Worm (Caenorhabditis elegans): ENCODE measurements around the gene cnk-1.

Gene cnk-1

DNA sequence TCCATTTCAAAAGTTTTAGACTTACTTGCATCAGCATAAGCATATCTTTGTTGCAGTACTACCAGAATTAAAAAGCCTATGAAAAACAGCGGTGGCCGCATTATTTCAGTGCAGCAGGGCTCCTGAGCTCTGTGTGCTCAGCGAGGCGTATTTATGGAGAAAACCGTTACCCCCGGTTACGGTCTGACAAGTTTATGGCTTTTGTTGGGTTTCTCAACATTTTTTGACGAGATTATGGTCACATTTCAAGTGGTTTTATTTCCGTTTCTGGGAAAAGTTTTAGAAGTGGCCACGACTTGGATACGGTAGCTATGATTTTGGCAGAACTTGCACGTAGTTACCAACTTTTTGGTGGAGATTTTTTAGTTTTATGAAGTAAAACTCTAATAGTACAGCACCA lies 37.1 kb upstream of the cnk-1 start, which contains the start of gene paml-1:
Gene paml-1 (minus strand): TSS at position 101 of the 400 bp plus-strand sequence.
- TF ChIP-seq ztf-22 (GFP tag; optimal IDR thresholded peaks at IDR 0.05) (no peak), Y53G8AR.9 (GFP tag; conservative IDR thresholded peaks at IDR 0.05) (no peak), egl-18 (GFP tag; IDR thresholded peaks at IDR 0.05) (no peak), nhr-27 (tag; optimal IDR thresholded peaks at IDR 0.05) (no peak), ets-4 (GFP tag; optimal IDR thresholded peaks at IDR 0.05) (no peak), dpl-1 (GFP tag; optimal IDR thresholded peaks at IDR 0.05) (no peak), F23B12.7 (tag; optimal IDR thresholded peaks at IDR 0.05; ENCODE audit: insufficient read depth) (no peak), C17E4.6 (GFP tag; IDR thresholded peaks at IDR 0.05) (no peak), zfh-2 (GFP tag; conservative IDR thresholded peaks at IDR 0.05) (no peak), lin-35 (GFP tag; optimal IDR thresholded peaks at IDR 0.05) (no peak), atf-7 (tag; optimal IDR thresholded peaks at IDR 0.05) (no peak), B0035.1 (tag; optimal IDR thresholded peaks at IDR 0.05) (no peak), pha-4 (tag; optimal IDR thresholded peaks at IDR 0.05) (no peak), nhr-90 (tag; optimal IDR thresholded peaks at IDR 0.05) (no peak)

DNA sequence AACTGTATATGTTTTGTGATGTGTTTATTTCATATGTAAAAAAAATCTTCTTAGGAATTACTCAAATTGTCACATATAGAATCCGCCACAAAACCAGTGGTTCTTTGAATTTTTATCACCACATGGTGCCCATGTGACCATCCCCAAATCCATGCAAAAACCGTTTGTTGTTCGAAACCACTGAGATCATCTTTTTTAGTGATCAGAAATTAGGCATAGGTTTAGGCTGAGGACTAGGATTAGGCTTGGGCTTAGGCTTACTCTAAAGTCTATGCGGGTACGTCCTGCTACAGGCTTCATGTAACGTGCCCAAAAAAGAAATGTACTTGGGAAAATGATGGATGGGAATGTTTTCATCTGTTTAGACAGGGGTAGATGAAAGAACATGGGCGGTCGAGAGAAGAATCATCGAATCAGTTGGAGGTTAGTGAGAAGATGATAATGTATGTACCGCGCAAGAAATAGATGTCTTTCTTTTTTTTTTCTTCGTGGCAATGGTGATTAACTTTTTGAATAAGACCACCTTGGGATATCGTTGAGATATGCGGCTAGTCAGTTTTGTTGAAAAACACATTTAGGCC lies 34.7 kb upstream of the cnk-1 start:
- TF ChIP-seq hlh-26 (GFP tag; conservative IDR thresholded peaks at IDR 0.05) (no peak), T26A5.8 (tag; optimal IDR thresholded peaks at IDR 0.05) (no peak), Y53G8AR.9 (GFP tag; conservative IDR thresholded peaks at IDR 0.05) (no peak), nhr-90 (tag; optimal IDR thresholded peaks at IDR 0.05) (no peak)

DNA sequence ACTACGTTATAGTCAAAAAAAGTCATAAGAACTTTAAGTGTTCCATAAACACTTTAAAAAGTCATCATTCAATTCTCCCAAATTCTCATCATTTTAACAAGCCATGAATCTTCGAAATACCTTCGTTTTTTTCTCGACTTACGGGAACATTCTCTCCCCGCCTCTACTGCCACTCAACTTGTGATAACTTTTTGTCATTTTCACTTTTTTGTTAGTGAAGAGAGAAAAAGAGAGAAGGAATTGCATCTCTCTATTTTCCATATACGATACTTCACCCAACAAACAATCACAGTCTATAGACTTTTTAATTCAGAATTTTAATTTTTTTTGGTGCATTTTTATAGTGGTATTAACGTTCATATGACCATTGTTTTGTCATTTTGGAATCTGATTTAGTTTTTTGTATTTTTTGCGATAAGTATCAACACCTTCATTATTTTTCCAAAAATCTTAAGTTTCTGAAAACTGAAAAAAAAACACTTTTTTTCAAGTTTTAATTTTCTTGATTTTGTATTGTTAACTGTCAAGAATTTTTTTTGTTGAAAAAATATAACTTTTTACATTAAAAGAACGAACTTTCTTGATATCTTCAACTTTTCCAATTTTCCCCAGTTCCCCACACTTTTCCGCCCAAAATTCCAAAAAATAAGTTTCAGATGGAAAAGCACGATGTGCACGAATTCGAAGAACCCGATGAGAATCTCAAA lies 32.5 kb upstream of the cnk-1 start, which contains the start of gene Y70G10A.3:
Gene Y70G10A.3 (plus strand): TSS at position 657 of the 707 bp plus-strand sequence.
- TF ChIP-seq egl-44 (GFP tag; IDR thresholded peaks at IDR 0.05) (no peak), ceh-79 (tag; optimal IDR thresholded peaks at IDR 0.05) (no peak), somi-1 (GFP tag; optimal IDR thresholded peaks at IDR 0.05) (no peak), akir-1 (GFP tag; optimal IDR thresholded peaks at IDR 0.05) (no peak), sptf-2 (GFP tag; optimal IDR thresholded peaks at IDR 0.05) (no peak), lin-26 (GFP tag; IDR thresholded peaks at IDR 0.05) (peak; percentile 42; the same call in 1 of the 2 replicates), attf-6 (GFP tag; IDR thresholded peaks at IDR 0.05) (no peak), dpl-1 (GFP tag; optimal IDR thresholded peaks at IDR 0.05) (no peak), T07F8.4 (tag; optimal IDR thresholded peaks at IDR 0.05) (no peak)

DNA sequence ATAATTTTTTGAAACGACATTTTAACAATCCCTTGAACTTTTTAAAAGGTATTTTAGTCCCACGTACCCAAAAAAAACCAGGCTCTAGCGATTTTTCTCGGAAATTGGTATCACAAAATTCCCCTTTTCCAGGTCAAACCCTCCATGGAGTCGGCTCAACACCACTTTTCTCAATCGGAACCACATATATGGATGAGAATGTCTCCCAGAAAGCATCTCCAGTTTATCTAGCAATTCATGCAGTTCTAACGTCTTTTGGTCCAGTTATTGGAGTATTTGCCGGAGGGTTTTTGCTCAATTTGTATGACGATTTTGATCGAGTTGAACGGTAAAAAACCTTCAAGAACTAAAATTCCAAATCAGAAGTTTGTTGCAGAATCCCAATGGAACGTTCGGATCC lies 31.0 kb upstream of the cnk-1 start:
- TF ChIP-seq F57C9.4 (tag; optimal IDR thresholded peaks at IDR 0.05) = no peak
- TF ChIP-seq bed-2 (GFP tag; IDR thresholded peaks at IDR 0.05) = no peak
- no peak for TF ChIP-seq lin-54 (GFP tag; optimal IDR thresholded peaks at IDR 0.05)
- no peak for TF ChIP-seq attf-6 (GFP tag; IDR thresholded peaks at IDR 0.05)
- no peak for TF ChIP-seq dox-1 (GFP tag; IDR thresholded peaks at IDR 0.05)
- no peak for TF ChIP-seq ztf-25 (GFP tag; IDR thresholded peaks at IDR 0.05)
- no peak for TF ChIP-seq repo-1 (tag; optimal IDR thresholded peaks at IDR 0.05)
- TF ChIP-seq F49E8.2 (tag; optimal IDR thresholded peaks at IDR 0.05; ENCODE audit: insufficient read depth) = no peak
- TF ChIP-seq mel-28 (tag; optimal IDR thresholded peaks at IDR 0.05; ENCODE audit: borderline replicate concordance) = no peak
- no peak for TF ChIP-seq unc-130 (GFP tag; optimal IDR thresholded peaks at IDR 0.05)
- no peak for TF ChIP-seq hlh-12 (tag; optimal IDR thresholded peaks at IDR 0.05)
- TF ChIP-seq zfh-2 (GFP tag; conservative IDR thresholded peaks at IDR 0.05) = no peak
- TF ChIP-seq somi-1 (GFP tag; optimal IDR thresholded peaks at IDR 0.05) = no peak
- no peak for TF ChIP-seq F23B12.7 (tag; optimal IDR thresholded peaks at IDR 0.05; ENCODE audit: insufficient read depth)
- TF ChIP-seq nhr-120 (GFP tag; IDR thresholded peaks at IDR 0.05) = no peak
- TF ChIP-seq nfya-1 (tag; optimal IDR thresholded peaks at IDR 0.05; ENCODE audit: borderline replicate concordance, insufficient read depth) = no peak

Data from whole organism, young adult.